Worm (Caenorhabditis elegans) whole organism, early embryonic: ENCODE results near the gene bcmo-2.

Experiments used
- B0310.2 ChIP-seq: sonication (generic microtip); optimal IDR thresholded peaks from 2 replicates; lab custom pipeline; 2016; ENCODE audit warnings: mild to moderate bottlenecking, missing genetic modification characterization, missing compliant biosample characterization
- F13C5.2 ChIP-seq: sonication (generic microtip); optimal IDR thresholded peaks from 2 replicates; lab custom pipeline; 2017; ENCODE audit warnings: mild to moderate bottlenecking, missing genetic modification characterization, inconsistent platforms, missing compliant biosample characterization
- aly-1 ChIP-seq: sonication (generic microtip); optimal IDR thresholded peaks from 2 replicates; lab custom pipeline; 2016; ENCODE audit warnings: missing genetic modification characterization, missing compliant biosample characterization
- ama-1 ChIP-seq: fragments of 150-350 bp; optimal IDR thresholded peaks from 2 replicates; lab custom pipeline; 2014
- ceh-13 ChIP-seq: fragments of 200-800 bp; sonication (Bioruptor generic); optimal IDR thresholded peaks from 2 replicates; lab custom pipeline; 2018; ENCODE audit warnings: mild to moderate bottlenecking, missing genetic modification characterization, missing compliant biosample characterization
- ceh-36 ChIP-seq: sonication (generic microtip); optimal IDR thresholded peaks from 2 replicates; lab custom pipeline; 2016; ENCODE audit warnings: missing genetic modification characterization, inconsistent platforms, missing compliant biosample characterization
- ets-7 ChIP-seq: sonication (generic microtip); optimal IDR thresholded peaks from 2 replicates; lab custom pipeline; 2016; ENCODE audit warnings: missing genotype, missing genetic modification characterization, missing compliant biosample characterization
- hnd-1 ChIP-seq: sonication (generic microtip); optimal IDR thresholded peaks from 2 replicates; lab custom pipeline; 2016; ENCODE audit warnings: missing genetic modification characterization, missing compliant biosample characterization
- pes-1 ChIP-seq: fragments of 200-800 bp; sonication (Bioruptor generic); IDR thresholded peaks from 2 replicates; pipeline ENCODE4 v1.3.6; 2022; ENCODE audit warnings: missing genetic modification reagents, missing genetic modification characterization, missing compliant biosample characterization
- scrt-1 ChIP-seq: fragments of 200-800 bp; sonication (Bioruptor generic); IDR thresholded peaks from 2 replicates; pipeline ENCODE4 v1.3.6; 2022; ENCODE audit warnings: missing genetic modification characterization, missing compliant biosample characterization
- tbx-11 ChIP-seq: fragments of 200-800 bp; sonication (Bioruptor generic); IDR thresholded peaks from 2 replicates; pipeline ENCODE4 v1.3.6; 2022; ENCODE audit warnings: missing genetic modification characterization, missing compliant biosample characterization
- tbx-37 ChIP-seq: fragments of 200-800 bp; sonication (Bioruptor generic); conservative IDR thresholded peaks from 2 replicates; pipeline ENCODE4 v1.3.6; 2022; ENCODE audit warnings: missing genetic modification reagents, missing genetic modification characterization, missing compliant biosample characterization
- tra-4 ChIP-seq: sonication (generic microtip); optimal IDR thresholded peaks from 2 replicates; lab custom pipeline; 2017; ENCODE audit warnings: missing genetic modification characterization, missing compliant biosample characterization

DNA sequence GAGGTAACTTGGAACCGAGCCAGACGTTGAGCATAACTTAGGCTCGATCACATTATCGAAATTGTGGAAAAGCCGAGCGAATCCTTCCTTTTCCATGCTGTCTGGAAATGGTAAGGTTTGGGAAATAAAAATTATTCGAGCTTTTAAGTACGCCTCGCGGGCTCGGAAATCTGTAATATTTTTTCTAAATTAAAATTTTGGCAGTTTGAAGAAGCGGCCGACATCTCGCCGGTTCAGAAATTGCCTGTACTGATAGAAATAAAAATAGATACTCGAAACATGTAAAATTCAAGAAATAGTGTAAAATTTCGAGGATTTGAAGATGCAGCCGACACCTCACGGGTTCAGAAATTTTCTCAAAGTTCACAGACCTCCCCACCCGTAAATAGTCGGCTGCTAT, at the start of gene bcmo-2:
- TF ChIP-seq tbx-37 (no peak), ama-1 (lab: Kevin White, UChicago) (no peak), scrt-1 (no peak), ceh-13 (GFP tag; lab: Kevin White, UChicago) (no peak), hnd-1 (tag; lab: Kevin White, UChicago) (no peak), aly-1 (tag; lab: Kevin White, UChicago) (no peak), pes-1 (GFP tag; lab: Robert Waterston, UW) (no peak), B0310.2 (no peak), tbx-11 (no peak), F13C5.2 (tag; lab: Kevin White, UChicago) (no peak), tra-4 (no peak), ceh-36 (tag; lab: Kevin White, UChicago) (no peak), ets-7 (tag; lab: Kevin White, UChicago) (no peak)
